Worm (Caenorhabditis elegans) whole organism, late embryonic: ENCODE measurements around the gene unc-18.

ENCODE experiments used
- C38D4.7 ChIP-seq: fragments of 200-800 bp; sonication (Bioruptor generic); optimal IDR thresholded peaks from 2 replicates; lab custom pipeline; 2018; ENCODE audit warnings: mild to moderate bottlenecking, missing genetic modification characterization, moderate library complexity, missing compliant biosample characterization
- ahr-1 ChIP-seq: sonication (generic microtip); optimal IDR thresholded peaks from 2 replicates; lab custom pipeline; 2016; ENCODE audit warnings: missing genetic modification characterization, missing compliant biosample characterization
- ama-1 ChIP-seq: fragments of 150-350 bp; optimal IDR thresholded peaks from 2 replicates; lab custom pipeline; 2014
- nhr-11 ChIP-seq: fragments of 150-350 bp; optimal IDR thresholded peaks from 2 replicates; lab custom pipeline; 2014; ENCODE audit warnings: missing biosample characterization, missing genetic modification characterization
- pax-1 ChIP-seq: fragments of 150-350 bp; optimal IDR thresholded peaks from 2 replicates; lab custom pipeline; 2014; ENCODE audit warnings: missing biosample characterization, missing genetic modification characterization
- pha-4 ChIP-seq: fragments of 150-350 bp; optimal IDR thresholded peaks from 2 replicates; lab custom pipeline; 2018; ENCODE audit warnings: missing biosample characterization, missing genetic modification reagents, missing genetic modification characterization
- pqm-1 ChIP-seq: sonication (generic microtip); optimal IDR thresholded peaks from 2 replicates; lab custom pipeline; 2016; ENCODE audit warnings: missing genetic modification characterization, missing compliant biosample characterization
- sdc-2 ChIP-seq: sonication (generic microtip); optimal IDR thresholded peaks from 2 replicates; lab custom pipeline; 2016; ENCODE audit warnings: missing genotype, missing genetic modification characterization, missing compliant biosample characterization
- tbx-2 ChIP-seq: sonication (generic microtip); optimal IDR thresholded peaks from 2 replicates; lab custom pipeline; 2016; ENCODE audit warnings: missing genetic modification characterization, missing compliant biosample characterization
- unc-55 ChIP-seq: sonication (generic microtip); optimal IDR thresholded peaks from 2 replicates; lab custom pipeline; 2017; ENCODE audit warnings: missing biosample characterization, missing genetic modification reagents, missing genetic modification characterization

- TF ChIP-seq ama-1 (lab: Kevin White, UChicago) (no peak), tbx-2 (no peak), unc-55 (no peak), nhr-11 (tag; lab: Kevin White, UChicago) (no peak), pax-1 (tag; lab: Kevin White, UChicago) (no peak), sdc-2 (tag; lab: Kevin White, UChicago) (no peak), pha-4 (tag; lab: Kevin White, UChicago) (no peak), ahr-1 (tag; lab: Kevin White, UChicago) (no peak), pqm-1 (tag; lab: Kevin White, UChicago) (no peak), C38D4.7 (GFP tag; lab: Kevin White, UChicago) (no peak)
These were observed 50.9 kb downstream of the unc-18 start for ce11 chrX:7733571-7733970.
